Worm (Caenorhabditis elegans): Measurements from ENCODE around the gene nhr-264.

Gene nhr-264

DNA sequence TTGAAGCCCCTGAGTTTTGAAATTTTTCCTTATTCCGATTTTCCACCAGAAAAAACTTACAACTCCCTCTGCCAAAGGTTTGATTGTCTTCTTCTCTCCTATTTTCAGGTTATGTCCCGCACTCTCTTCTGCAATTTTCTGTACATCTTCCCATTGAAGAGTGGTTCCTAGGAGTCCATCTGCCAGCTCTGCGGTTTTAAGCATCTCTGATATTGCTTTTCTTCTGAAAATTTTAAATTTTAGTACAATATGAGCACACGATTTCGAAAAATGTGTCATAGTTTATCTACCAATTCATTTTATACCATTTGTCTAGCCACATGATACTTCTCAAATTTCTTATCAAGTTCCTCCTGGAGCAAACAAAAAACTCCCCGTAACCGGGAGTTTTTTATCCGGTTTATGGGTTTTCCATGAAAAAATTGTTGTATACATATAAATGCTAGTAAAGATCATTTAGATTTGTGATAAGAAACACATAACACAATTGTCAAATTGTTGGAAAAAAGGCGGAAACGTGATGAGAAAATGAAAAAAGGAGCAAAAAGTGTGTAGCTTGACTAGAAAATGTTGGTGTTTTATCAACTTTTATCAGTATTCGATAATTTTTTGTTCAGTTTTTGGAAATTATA, 17.3 kb upstream of the nhr-264 start (continued):
- TF ChIP-seq arid-1 (GFP tag; conservative IDR thresholded peaks at IDR 0.05) (no peak), nhr-111 (GFP tag; optimal IDR thresholded peaks at IDR 0.05) (no peak), mxl-3 (GFP tag; optimal IDR thresholded peaks at IDR 0.05) (no peak), lim-7 (GFP tag; IDR thresholded peaks at IDR 0.05) (no peak), fkh-10 (GFP tag; optimal IDR thresholded peaks at IDR 0.05) (no peak), egl-27 (tag; optimal IDR thresholded peaks at IDR 0.05) (no peak), ama-1 (optimal IDR thresholded peaks at IDR 0.05) (no peak), php-3 (GFP tag; IDR thresholded peaks at IDR 0.05) (0 out of 2 replicates have a peak, but pooled peaks have one; percentile 32), mes-2 (tag; optimal IDR thresholded peaks at IDR 0.05; ENCODE audit: poor library complexity, severe bottlenecking) (no peak), ces-1 (GFP tag; optimal IDR thresholded peaks at IDR 0.05) (no peak), ztf-7 (tag; optimal IDR thresholded peaks at IDR 0.05) (no peak), ceh-28 (tag; optimal IDR thresholded peaks at IDR 0.05) (no peak), mep-1 (tag; optimal IDR thresholded peaks at IDR 0.05) (no peak), nhr-25 (tag; optimal IDR thresholded peaks at IDR 0.05; ENCODE audit: borderline replicate concordance, insufficient read depth) (no peak), nhr-41 (GFP tag; IDR thresholded peaks at IDR 0.05) (no peak), gei-8 (GFP tag; optimal IDR thresholded peaks at IDR 0.05) (no peak), dmd-8 (GFP tag; IDR thresholded peaks at IDR 0.05) (no peak), snpc-4 (tag; optimal IDR thresholded peaks at IDR 0.05) (no peak), nhr-77 (tag; optimal IDR thresholded peaks at IDR 0.05) (peak; percentile 74), lin-39 (tag; optimal IDR thresholded peaks at IDR 0.05) (no peak), lin-29 (GFP tag; IDR thresholded peaks at IDR 0.05) (no peak), vab-7 (GFP tag; IDR thresholded peaks at IDR 0.05) (no peak), nhr-11 (tag; optimal IDR thresholded peaks at IDR 0.05) (no peak), zfp-3 (GFP tag; conservative IDR thresholded peaks at IDR 0.05) (no peak), tra-1 (GFP tag; IDR thresholded peaks at IDR 0.05) (no peak), aly-2 (tag; optimal IDR thresholded peaks at IDR 0.05) (no peak), hmg-1.1 (GFP tag; IDR thresholded peaks at IDR 0.05) (no peak), madf-9 (GFP tag; conservative IDR thresholded peaks at IDR 0.05) (no peak), T26A8.4 (GFP tag; IDR thresholded peaks at IDR 0.05) (no peak), spr-3 (GFP tag; optimal IDR thresholded peaks at IDR 0.05) (no peak), nhr-42 (GFP tag; IDR thresholded peaks at IDR 0.05) (no peak), lin-1 (GFP tag; IDR thresholded peaks at IDR 0.05) (peak; percentile 20; the same call in 1 of the 2 replicates), dpl-1 (GFP tag; optimal IDR thresholded peaks at IDR 0.05) (no peak), R02D3.7 (tag; optimal IDR thresholded peaks at IDR 0.05) (no peak), daf-8 (GFP tag; IDR thresholded peaks at IDR 0.05) (no peak), nhr-10 (tag; optimal IDR thresholded peaks at IDR 0.05) (no peak), tag-97 (GFP tag; IDR thresholded peaks at IDR 0.05) (no peak)

DNA sequence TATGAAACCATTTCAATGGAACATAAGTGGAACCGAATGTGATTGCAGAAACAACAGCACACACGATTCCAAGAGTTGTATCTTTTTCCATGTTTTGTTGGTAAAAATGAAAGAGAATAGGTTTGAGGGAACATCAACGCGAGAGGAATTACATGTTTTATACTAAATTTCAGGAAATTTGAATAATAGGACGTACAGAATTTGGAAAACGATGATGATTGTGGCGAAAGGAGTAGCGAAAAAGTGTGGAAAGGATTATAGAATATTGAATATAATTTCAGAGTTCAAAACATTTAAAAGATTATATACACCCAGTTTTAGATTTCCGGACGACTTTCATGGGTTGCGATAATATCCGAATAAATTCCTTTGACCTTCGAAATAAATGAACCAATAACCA, 15.2 kb upstream of the nhr-264 start, which contains the start of gene F49C12.6:
Gene F49C12.6, minus strand, starts transcription at position 101 of the 400 bp plus-strand sequence.
- TF ChIP-seq ceh-82 (tag; optimal IDR thresholded peaks at IDR 0.05) = no peak
- TF ChIP-seq D1046.2 (GFP tag; IDR thresholded peaks at IDR 0.05) = no peak
- TF ChIP-seq zip-2 (tag; optimal IDR thresholded peaks at IDR 0.05) = no peak
- no peak for TF ChIP-seq nhr-237 (tag; optimal IDR thresholded peaks at IDR 0.05)
- no peak for TF ChIP-seq mes-2 (tag; optimal IDR thresholded peaks at IDR 0.05; ENCODE audit: poor library complexity, severe bottlenecking)
- TF ChIP-seq nhr-41 (GFP tag; IDR thresholded peaks at IDR 0.05) = no peak
- TF ChIP-seq F26F4.8 (GFP tag; conservative IDR thresholded peaks at IDR 0.05) = no peak
- no peak for TF ChIP-seq T26A8.4 (GFP tag; IDR thresholded peaks at IDR 0.05)
- no peak for TF ChIP-seq lir-3 (tag; optimal IDR thresholded peaks at IDR 0.05)
- no peak for TF ChIP-seq unc-39 (tag; optimal IDR thresholded peaks at IDR 0.05)
- TF ChIP-seq ceh-62 (tag; optimal IDR thresholded peaks at IDR 0.05) = no peak
- no peak for TF ChIP-seq set-16 (GFP tag; IDR thresholded peaks at IDR 0.05)
- TF ChIP-seq Y105C5A.15 (GFP tag; IDR thresholded peaks at IDR 0.05) = no peak
